Worm (Caenorhabditis elegans): Measurements from ENCODE around the gene Y62H9A.8.

Gene Y62H9A.8

ce11 chrX:11896708-11897107 lies 4.5 kb upstream of the Y62H9A.8 start:
- TF ChIP-seq ZK546.5 (tag; optimal IDR thresholded peaks at IDR 0.05) (no peak), lin-39 (tag; optimal IDR thresholded peaks at IDR 0.05) (no peak), fos-1 (tag; optimal IDR thresholded peaks at IDR 0.05) (no peak), tbx-2 (tag; optimal IDR thresholded peaks at IDR 0.05) (no peak), egl-5 (tag; optimal IDR thresholded peaks at IDR 0.05) (no peak), egl-27 (tag; optimal IDR thresholded peaks at IDR 0.05) (no peak), unc-62 (GFP tag; optimal IDR thresholded peaks at IDR 0.05) (no peak), lin-15B (tag; optimal IDR thresholded peaks at IDR 0.05) (no peak), ceh-28 (tag; optimal IDR thresholded peaks at IDR 0.05) (no peak), R02D3.7 (tag; optimal IDR thresholded peaks at IDR 0.05) (no peak), nhr-237 (tag; optimal IDR thresholded peaks at IDR 0.05) (no peak), hmg-11 (tag; optimal IDR thresholded peaks at IDR 0.05) (no peak), mml-1 (tag; optimal IDR thresholded peaks at IDR 0.05) (no peak), snpc-4 (tag; optimal IDR thresholded peaks at IDR 0.05) (no peak), pha-4 (tag; optimal IDR thresholded peaks at IDR 0.05) (no peak), elt-1 (tag; optimal IDR thresholded peaks at IDR 0.05) (no peak), nhr-67 (tag; optimal IDR thresholded peaks at IDR 0.05) (no peak)

ce11 chrX:11885577-11885976 lies 6.7 kb downstream of the Y62H9A.8 start, which contains the start of gene Y62H9A.7:
Y62H9A.7 (minus strand) TSS chrX:11885677.
- TF ChIP-seq nhr-67 (tag; optimal IDR thresholded peaks at IDR 0.05) (no peak), ceh-82 (tag; optimal IDR thresholded peaks at IDR 0.05) (no peak)

- TF ChIP-seq jun-1 (tag; optimal IDR thresholded peaks at IDR 0.05) (no peak), mml-1 (tag; optimal IDR thresholded peaks at IDR 0.05) (no peak), elt-3 (tag; optimal IDR thresholded peaks at IDR 0.05) (no peak), tbx-2 (tag; optimal IDR thresholded peaks at IDR 0.05) (no peak), ceh-28 (tag; optimal IDR thresholded peaks at IDR 0.05) (no peak), hmg-11 (tag; optimal IDR thresholded peaks at IDR 0.05) (no peak), nhr-11 (tag; optimal IDR thresholded peaks at IDR 0.05) (no peak), nhr-67 (tag; optimal IDR thresholded peaks at IDR 0.05) (no peak), R02D3.7 (tag; optimal IDR thresholded peaks at IDR 0.05) (no peak), nhr-12 (tag; optimal IDR thresholded peaks at IDR 0.05) (no peak), nhr-76 (tag; optimal IDR thresholded peaks at IDR 0.05) (no peak), pqm-1 (tag; optimal IDR thresholded peaks at IDR 0.05) (no peak), aly-2 (tag; optimal IDR thresholded peaks at IDR 0.05) (no peak), eor-1 (tag; optimal IDR thresholded peaks at IDR 0.05) (no peak), snpc-4 (tag; optimal IDR thresholded peaks at IDR 0.05) (no peak), fkh-10 (GFP tag; optimal IDR thresholded peaks at IDR 0.05) (no peak), unc-39 (tag; optimal IDR thresholded peaks at IDR 0.05) (no peak)
These were observed 9.4 kb downstream of the Y62H9A.8 start, which contains the start of the genes Y62H9A.5 and ule-5 for ce11 chrX:11882800-11883199. Y62H9A.5 (minus strand) TSS chrX:11882900. ule-5 (plus strand) TSS chrX:11883127.

- TF ChIP-seq snpc-4 (tag; optimal IDR thresholded peaks at IDR 0.05) (no peak), tbx-2 (tag; optimal IDR thresholded peaks at IDR 0.05) (no peak), nhr-28 (tag; optimal IDR thresholded peaks at IDR 0.05) (no peak), fkh-10 (GFP tag; optimal IDR thresholded peaks at IDR 0.05) (no peak), zag-1 (tag; optimal IDR thresholded peaks at IDR 0.05) (no peak)
These were observed 12.4 kb downstream of the Y62H9A.8 start, which contains the start of the genes Y62H9A.3 and Y62H9A.4 for ce11 chrX:11879871-11880270. Y62H9A.3 (minus strand) TSS chrX:11879971. Y62H9A.4 (plus strand) TSS chrX:11880126.

- TF ChIP-seq fkh-10 (GFP tag; optimal IDR thresholded peaks at IDR 0.05) = no peak
- TF ChIP-seq ZK546.5 (tag; optimal IDR thresholded peaks at IDR 0.05) = no peak
- TF ChIP-seq snpc-4 (tag; optimal IDR thresholded peaks at IDR 0.05) = no peak
- TF ChIP-seq nhr-77 (tag; optimal IDR thresholded peaks at IDR 0.05) = no peak
These were observed 14.1 kb downstream of the Y62H9A.8 start, which contains the start of gene Y62H9A.2 for ce11 chrX:11878109-11878508. Y62H9A.2 (minus strand) TSS chrX:11878209.

- TF ChIP-seq ztf-4 (tag; optimal IDR thresholded peaks at IDR 0.05) (no peak), nhr-23 (tag; optimal IDR thresholded peaks at IDR 0.05) (no peak), nhr-11 (tag; optimal IDR thresholded peaks at IDR 0.05) (no peak)
These were observed 17.0 kb downstream of the Y62H9A.8 start, which contains the start of gene Y62H9A.1 for ce11 chrX:11875260-11875659. Y62H9A.1 (plus strand) TSS chrX:11875541.

Data from whole organism, L3 larva.